Fruit fly (Drosophila melanogaster) whole organism, adult: ENCODE results near the gene CG14151.

ENCODE experiments used
- CG11617 ChIP-seq: fragments of 200-800 bp; sonication (Bioruptor generic); optimal IDR thresholded peaks from 2 replicates; lab custom pipeline; 2017; ENCODE audit warnings: mild to moderate bottlenecking, missing biosample characterization, missing genetic modification reagents, missing genetic modification characterization
- CG14711 ChIP-seq: fragments of 200-800 bp; sonication (Bioruptor generic); optimal IDR thresholded peaks from 2 replicates; lab custom pipeline; 2018; ENCODE audit warnings: missing biosample characterization, mild to moderate bottlenecking, missing genetic modification characterization, moderate library complexity
- CG1620 ChIP-seq: fragments of 200-800 bp; sonication (Bioruptor generic); optimal IDR thresholded peaks from 2 replicates; lab custom pipeline; 2016; ENCODE audit warnings: missing biosample characterization, missing genetic modification characterization
- CG33017 ChIP-seq: fragments of 200-800 bp; sonication (Bioruptor generic); optimal IDR thresholded peaks from 2 replicates; lab custom pipeline; 2018; ENCODE audit warnings: missing biosample characterization, mild to moderate bottlenecking, missing genetic modification characterization, moderate library complexity
- CG7045 ChIP-seq: fragments of 200-800 bp; sonication (Bioruptor generic); optimal IDR thresholded peaks from 2 replicates; lab custom pipeline; 2017; ENCODE audit warnings: missing biosample characterization, mild to moderate bottlenecking, missing genetic modification characterization
- CG7101 ChIP-seq: fragments of 200-800 bp; sonication (Bioruptor generic); optimal IDR thresholded peaks from 2 replicates; lab custom pipeline; 2018; ENCODE audit warnings: missing biosample characterization, mild to moderate bottlenecking, missing genetic modification characterization, moderate library complexity
- bab1 ChIP-seq: fragments of 200-800 bp; sonication (Bioruptor generic); optimal IDR thresholded peaks from 3 replicates; lab custom pipeline; 2019; ENCODE audit warnings: missing biosample characterization, mild to moderate bottlenecking, missing genetic modification characterization, moderate library complexity
- cic ChIP-seq: fragments of 200-800 bp; sonication (Bioruptor generic); optimal IDR thresholded peaks from 2 replicates; lab custom pipeline; 2017; ENCODE audit warnings: missing biosample characterization, mild to moderate bottlenecking, missing genetic modification characterization, moderate library complexity
- cnc ChIP-seq, 2 experiments: fragments of >200 bp; optimal IDR thresholded peaks; 2 replicates each; lab custom pipeline; 2017
- ovo ChIP-seq: fragments of 200-800 bp; sonication (Bioruptor generic); optimal IDR thresholded peaks from 2 replicates; lab custom pipeline; 2016; ENCODE audit warnings: missing biosample characterization, missing genetic modification characterization
- pad ChIP-seq: fragments of 200-800 bp; sonication (Bioruptor generic); optimal IDR thresholded peaks from 3 replicates; lab custom pipeline; 2017; ENCODE audit warnings: missing biosample characterization, missing genetic modification characterization, mild to moderate bottlenecking, moderate library complexity, missing genetic modification reagents

- TF ChIP-seq cnc (optimal IDR thresholded peaks at IDR 0.05; lab: Kevin White, UChicago) (no peak), CG7101 (tag; lab: Kevin White, UChicago) (no peak), bab1 (GFP tag; lab: Kevin White, UChicago) (no peak), CG1620 (GFP tag; lab: Kevin White, UChicago) (no peak), pad (GFP tag; lab: Kevin White, UChicago) (no peak), CG14711 (tag; lab: Kevin White, UChicago) (no peak), ovo (GFP tag; lab: Kevin White, UChicago) (no peak), CG7045 (GFP tag; lab: Kevin White, UChicago) (no peak), CG11617 (GFP tag; lab: Kevin White, UChicago) (no peak), cic (GFP tag; lab: Kevin White, UChicago) (no peak), CG33017 (no peak)
These were observed 4.8 kb downstream of the CG14151 start, which contains the start of gene CG42521 for dm6 chr3L:10623476-10623875.
